Worm (Caenorhabditis elegans): ENCODE measurements around the gene C35A5.5.

DNA sequence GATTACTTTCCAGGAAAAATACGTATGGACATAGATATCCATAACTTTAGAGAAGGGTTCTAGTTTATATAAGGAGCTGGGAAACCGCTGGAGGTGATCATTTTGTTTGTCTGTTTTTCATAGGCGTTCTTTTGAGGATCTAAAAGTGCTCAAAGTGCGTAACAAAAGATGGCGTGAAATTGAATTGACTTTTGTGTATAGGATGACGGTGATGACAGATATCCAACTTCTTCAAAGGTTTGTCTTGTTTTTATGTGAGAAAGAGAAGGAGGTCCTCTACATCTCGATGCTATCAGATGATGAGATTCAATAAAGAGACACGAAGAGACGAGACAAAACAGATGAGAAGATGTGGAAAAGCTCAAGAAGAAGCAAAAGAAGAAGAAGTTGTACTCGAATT is 11.0 kb downstream of the C35A5.5 start:
- TF ChIP-seq ama-1 (optimal IDR thresholded peaks at IDR 0.05) (no peak), hmbx-1 (tag; optimal IDR thresholded peaks at IDR 0.05) (no peak), flt-1 (GFP tag; IDR thresholded peaks at IDR 0.05) (no peak)

Measured in whole organism, early embryonic.